Fruit fly (Drosophila melanogaster) whole organism, embryonic: ENCODE results near the gene mib1.

Experiments
- B-H2 ChIP-seq: fragments of 200-800 bp; sonication (Bioruptor generic); optimal IDR thresholded peaks from 2 replicates; lab custom pipeline; 2018; ENCODE audit warnings: missing biosample characterization, mild to moderate bottlenecking, missing genetic modification characterization
- CG10565 ChIP-seq: fragments of 200-800 bp; sonication (Bioruptor generic); optimal IDR thresholded peaks from 3 replicates; lab custom pipeline; 2016; ENCODE audit warnings: missing biosample characterization, mild to moderate bottlenecking, missing genetic modification characterization
- CG11093 ChIP-seq: fragments of 200-800 bp; sonication (Bioruptor generic); IDR thresholded peaks from 3 replicates; pipeline ENCODE4 v1.3.6; 2022; ENCODE audit warnings: missing biosample characterization, missing genetic modification characterization
- CG12071 ChIP-seq: fragments of 200-800 bp; sonication (Bioruptor generic); optimal IDR thresholded peaks from 3 replicates; lab custom pipeline; 2018; ENCODE audit warnings: missing biosample characterization, mild to moderate bottlenecking, missing genetic modification characterization
- CG12744 ChIP-seq: fragments of 200-800 bp; sonication (Bioruptor generic); optimal IDR thresholded peaks from 2 replicates; lab custom pipeline; 2016; ENCODE audit warnings: missing biosample characterization, missing genetic modification characterization
- CG13624 ChIP-seq: fragments of 200-800 bp; sonication (Bioruptor generic); optimal IDR thresholded peaks from 2 replicates; lab custom pipeline; 2016; ENCODE audit warnings: missing biosample characterization, missing genetic modification characterization
- CG13775 ChIP-seq: fragments of 200-800 bp; sonication (Bioruptor generic); optimal IDR thresholded peaks from 3 replicates; lab custom pipeline; 2017; ENCODE audit warnings: missing biosample characterization, mild to moderate bottlenecking, missing genetic modification characterization
- CG14667 ChIP-seq: fragments of 200-800 bp; sonication (Bioruptor generic); IDR thresholded peaks from 2 replicates; pipeline ENCODE4 v1.3.6; 2022; ENCODE audit warnings: missing biosample characterization, missing genetic modification characterization
- CG14710 ChIP-seq: fragments of 200-800 bp; sonication (Bioruptor generic); optimal IDR thresholded peaks from 3 replicates; lab custom pipeline; 2019; ENCODE audit warnings: missing biosample characterization, mild to moderate bottlenecking, missing genetic modification characterization, moderate library complexity
- CG15479 ChIP-seq: fragments of 200-800 bp; sonication (Bioruptor generic); optimal IDR thresholded peaks from 3 replicates; lab custom pipeline; 2019; ENCODE audit warnings: missing biosample characterization, mild to moderate bottlenecking, missing genetic modification characterization, moderate library complexity
- CG15514 ChIP-seq: fragments of 200-800 bp; sonication (Bioruptor generic); optimal IDR thresholded peaks from 3 replicates; lab custom pipeline; 2017; ENCODE audit warnings: missing biosample characterization, missing genetic modification characterization, mild to moderate bottlenecking, moderate library complexity, missing genetic modification reagents
- CG1647 ChIP-seq: fragments of 200-800 bp; sonication (Bioruptor generic); optimal IDR thresholded peaks from 3 replicates; lab custom pipeline; 2016; ENCODE audit warnings: missing biosample characterization, missing genetic modification characterization
- CG17328 ChIP-seq: fragments of 200-800 bp; sonication (Bioruptor generic); IDR thresholded peaks from 2 replicates; pipeline ENCODE4 v1.3.6; 2022; ENCODE audit warnings: missing biosample characterization, missing genetic modification characterization
- CG3726 ChIP-seq: fragments of 200-800 bp; sonication (Bioruptor generic); IDR thresholded peaks from 3 replicates; pipeline ENCODE4, ENCODE4 v1.3.6; 2022; ENCODE audit warnings: missing biosample characterization, missing genetic modification characterization
- CG4730 ChIP-seq: fragments of 200-800 bp; sonication (Bioruptor generic); IDR thresholded peaks from 2 replicates; pipeline ENCODE4 v1.3.6; 2022; ENCODE audit warnings: missing biosample characterization, missing genetic modification characterization
- CG7839 ChIP-seq: fragments of 200-800 bp; sonication (Bioruptor generic); optimal IDR thresholded peaks from 3 replicates; lab custom pipeline; 2018; ENCODE audit warnings: missing biosample characterization, mild to moderate bottlenecking, missing genetic modification characterization, moderate library complexity
- CTCF ChIP-seq: fragments of 200-800 bp; sonication (Bioruptor generic); optimal IDR thresholded peaks from 2 replicates; lab custom pipeline; 2017; ENCODE audit warnings: missing biosample characterization, mild to moderate bottlenecking, missing genetic modification characterization, moderate library complexity
- Camta ChIP-seq: fragments of 200-800 bp; sonication (Bioruptor generic); optimal IDR thresholded peaks from 2 replicates; lab custom pipeline; 2016; ENCODE audit warnings: missing biosample characterization, missing genetic modification characterization
- CkIIα-i1 ChIP-seq: fragments of 200-800 bp; sonication (Bioruptor generic); IDR thresholded peaks from 2 replicates; pipeline ENCODE4 v1.3.6; 2022; ENCODE audit warnings: missing biosample characterization, missing genetic modification characterization
- Doc3 ChIP-seq: fragments of 200-800 bp; sonication (Bioruptor generic); IDR thresholded peaks from 3 replicates; pipeline ENCODE4 v1.3.6; 2022; ENCODE audit warnings: missing biosample characterization, missing genetic modification characterization; ENCODE audit not compliant: partially characterized antibody
- Eip74EF ChIP-seq, 2 experiments: fragments of 200-800 bp in 1 of 2; fragments of >200 bp in 1 of 2; sonication (Bioruptor generic) in 1 of 2; optimal IDR thresholded peaks; 2 replicates each; lab custom pipeline; 2017 to 2019; ENCODE audit warnings: missing biosample characterization in 2 of 2, missing genetic modification characterization in 2 of 2, mild to moderate bottlenecking in 1 of 2, moderate library complexity in 1 of 2
- GATAe ChIP-seq: fragments of 200-800 bp; sonication (Bioruptor generic); conservative IDR thresholded peaks from 2 replicates; pipeline ENCODE4 v1.3.6; 2022; ENCODE audit warnings: missing biosample characterization, missing genetic modification characterization
- Gug ChIP-seq: fragments of 200-800 bp; sonication (Bioruptor generic); IDR thresholded peaks from 4 replicates; pipeline ENCODE4 v1.3.6; 2022; ENCODE audit warnings: missing biosample characterization, missing genetic modification characterization
- HLH54F ChIP-seq: fragments of 200-800 bp; sonication (Bioruptor generic); optimal IDR thresholded peaks from 3 replicates; lab custom pipeline; 2016; ENCODE audit warnings: missing biosample characterization, missing genetic modification characterization
- Hmr ChIP-seq: fragments of 200-800 bp; sonication (Bioruptor generic); optimal IDR thresholded peaks from 3 replicates; lab custom pipeline; 2017; ENCODE audit warnings: mild to moderate bottlenecking, missing biosample characterization, missing genetic modification reagents, missing genetic modification characterization
- Hr3 ChIP-seq: fragments of 200-800 bp; sonication (Bioruptor generic); optimal IDR thresholded peaks from 3 replicates; lab custom pipeline; 2016; ENCODE audit warnings: missing biosample characterization, missing genetic modification characterization
- MBD-R2 ChIP-seq: fragments of 200-800 bp; sonication (Bioruptor generic); IDR thresholded peaks from 2 replicates; pipeline ENCODE4 v1.3.6; 2022; ENCODE audit warnings: missing biosample characterization, missing genetic modification characterization
- NC2α ChIP-seq: fragments of 200-800 bp; sonication (Bioruptor generic); optimal IDR thresholded peaks from 2 replicates; lab custom pipeline; 2016; ENCODE audit warnings: missing biosample characterization, missing genetic modification characterization
- NC2β ChIP-seq: fragments of 200-800 bp; sonication (Bioruptor generic); optimal IDR thresholded peaks from 2 replicates; lab custom pipeline; 2016; ENCODE audit warnings: missing biosample characterization, missing genetic modification characterization
- NK7.1 ChIP-seq: fragments of 200-800 bp; sonication (Bioruptor generic); optimal IDR thresholded peaks from 3 replicates; lab custom pipeline; 2016; ENCODE audit warnings: missing biosample characterization, missing genetic modification characterization
- Optix ChIP-seq: fragments of 200-800 bp; sonication (Bioruptor generic); IDR thresholded peaks from 3 replicates; pipeline ENCODE4 v1.3.6; 2022; ENCODE audit warnings: missing biosample characterization, missing genetic modification characterization
- Sry-δ ChIP-seq: fragments of 200-800 bp; sonication (Bioruptor generic); optimal IDR thresholded peaks from 2 replicates; lab custom pipeline; 2016; ENCODE audit warnings: missing biosample characterization, missing genetic modification characterization
- al ChIP-seq: fragments of 200-800 bp; sonication (Bioruptor generic); IDR thresholded peaks from 2 replicates; pipeline ENCODE4 v1.3.6; 2022; ENCODE audit warnings: missing biosample characterization, missing genetic modification characterization
- ash1 ChIP-seq: fragments of 200-800 bp; sonication (Bioruptor generic); optimal IDR thresholded peaks from 2 replicates; lab custom pipeline; 2018; ENCODE audit warnings: missing biosample characterization, mild to moderate bottlenecking, missing genetic modification characterization
- chm ChIP-seq: fragments of 200-800 bp; sonication (Bioruptor generic); IDR thresholded peaks from 2 replicates; pipeline ENCODE4 v1.3.6; 2022; ENCODE audit warnings: missing biosample characterization, missing genetic modification characterization
- corto ChIP-seq: fragments of 200-800 bp; sonication (Bioruptor generic); optimal IDR thresholded peaks from 2 replicates; lab custom pipeline; 2016; ENCODE audit warnings: missing biosample characterization, mild to moderate bottlenecking, missing genetic modification characterization, moderate library complexity
- dpn ChIP-seq, 2 experiments: fragments of 200-800 bp; sonication (Bioruptor generic); optimal IDR thresholded peaks; 3 replicates each; lab custom pipeline; 2016; ENCODE audit warnings: missing biosample characterization in 2 of 2, missing genetic modification characterization in 2 of 2
- ewg ChIP-seq: fragments of 200-800 bp; sonication (Bioruptor generic); optimal IDR thresholded peaks from 3 replicates; lab custom pipeline; 2017; ENCODE audit warnings: mild to moderate bottlenecking, missing biosample characterization, missing genetic modification reagents, missing genetic modification characterization
- gce ChIP-seq: fragments of 200-800 bp; sonication (Bioruptor generic); IDR thresholded peaks from 3 replicates; pipeline ENCODE4 v1.3.6; 2022; ENCODE audit warnings: missing biosample characterization, missing genetic modification characterization
- gcm2 ChIP-seq: fragments of 200-800 bp; sonication (Bioruptor generic); optimal IDR thresholded peaks from 2 replicates; lab custom pipeline; 2016; ENCODE audit warnings: missing biosample characterization, missing genetic modification characterization
- gem ChIP-seq: fragments of 200-800 bp; sonication (Bioruptor generic); optimal IDR thresholded peaks from 2 replicates; lab custom pipeline; 2019; ENCODE audit warnings: missing biosample characterization, mild to moderate bottlenecking, missing genetic modification characterization, moderate library complexity
- insv ChIP-seq, 2 experiments: fragments of 200-800 bp; sonication (Bioruptor generic); optimal IDR thresholded peaks; 3 replicates each; lab custom pipeline; 2016 to 2018; ENCODE audit warnings: missing biosample characterization in 2 of 2, missing genetic modification characterization in 2 of 2
- jigr1 ChIP-seq: fragments of 200-800 bp; sonication (Bioruptor generic); IDR thresholded peaks from 3 replicates; pipeline ENCODE4 v1.3.6; 2022; ENCODE audit warnings: missing biosample characterization, missing genetic modification characterization
- p53 ChIP-seq: fragments of 200-800 bp; sonication (Bioruptor generic); optimal IDR thresholded peaks from 2 replicates; lab custom pipeline; 2016; ENCODE audit warnings: missing biosample characterization, missing genetic modification characterization
- peb ChIP-seq: fragments of 200-800 bp; sonication (Bioruptor generic); IDR thresholded peaks from 2 replicates; pipeline ENCODE4 v1.3.6; 2022; ENCODE audit warnings: missing biosample characterization, missing genetic modification characterization
- pzg ChIP-seq: fragments of 200-800 bp; sonication (Bioruptor generic); optimal IDR thresholded peaks from 3 replicates; lab custom pipeline; 2018; ENCODE audit warnings: missing biosample characterization, mild to moderate bottlenecking, missing genetic modification characterization, moderate library complexity
- ro ChIP-seq: fragments of 200-800 bp; sonication (Bioruptor generic); IDR thresholded peaks from 2 replicates; pipeline ENCODE4 v1.3.6; 2022; ENCODE audit warnings: missing biosample characterization, missing genetic modification characterization
- seq ChIP-seq: fragments of 200-800 bp; sonication (Bioruptor generic); IDR thresholded peaks from 2 replicates; pipeline ENCODE4 v1.3.6; 2022; ENCODE audit warnings: missing biosample characterization, missing genetic modification characterization
- tap ChIP-seq: fragments of 200-800 bp; optimal IDR thresholded peaks from 3 replicates; lab custom pipeline; 2019; ENCODE audit warnings: missing biosample characterization, mild to moderate bottlenecking, missing genetic modification characterization, moderate library complexity
- tup ChIP-seq: fragments of 200-800 bp; sonication (Bioruptor generic); optimal IDR thresholded peaks from 2 replicates; lab custom pipeline; 2016; ENCODE audit warnings: missing biosample characterization, mild to moderate bottlenecking, missing genetic modification characterization, moderate library complexity

Gene mib1

DNA sequence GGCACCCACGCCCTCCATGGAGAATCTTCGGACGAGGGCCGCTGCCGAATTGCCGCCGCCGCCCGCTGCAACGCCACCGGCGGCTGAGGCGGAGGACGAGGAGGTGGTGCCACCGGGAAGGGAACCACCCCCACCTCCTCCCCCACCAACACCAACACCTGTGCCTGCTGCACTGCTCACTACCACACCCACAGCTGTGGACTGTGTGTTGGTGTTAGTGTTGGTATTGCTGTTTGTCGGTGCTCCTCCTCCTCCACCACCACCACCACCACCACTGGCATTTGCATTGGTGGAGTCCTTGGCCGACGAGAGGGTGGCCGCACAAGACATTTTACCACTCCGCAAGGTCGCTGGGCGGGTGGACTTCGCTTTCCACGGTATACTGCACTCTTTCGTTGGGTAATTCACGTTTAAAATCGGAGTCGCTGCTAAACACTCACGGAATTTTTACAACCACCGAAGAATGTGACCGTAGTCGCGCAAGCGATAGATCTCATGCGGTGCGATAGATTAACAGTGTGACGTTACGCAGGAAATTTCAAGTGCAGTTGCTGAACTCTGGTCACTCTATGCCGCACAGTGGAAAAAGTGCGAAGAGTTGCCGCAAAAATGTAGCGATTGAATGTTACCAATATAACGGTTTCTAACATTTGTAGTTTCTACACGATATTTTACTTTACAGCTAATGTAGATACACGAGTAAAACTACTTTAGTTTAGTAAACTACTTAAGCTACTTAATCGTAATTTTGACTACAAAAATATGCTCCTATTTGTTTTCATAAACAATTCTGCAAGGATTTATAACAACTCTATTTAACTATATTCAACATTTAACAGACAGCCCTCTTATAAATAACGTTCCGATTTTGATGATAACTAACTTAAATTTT is at the start of gene mib1 (continued):
- TF ChIP-seq ro (GFP tag; lab: Robert Waterston, UW) (no peak), HLH54F (GFP tag; lab: Kevin White, UChicago) (no peak), CG10565 (GFP tag; lab: Kevin White, UChicago) (no peak), corto (GFP tag; lab: Kevin White, UChicago) (no peak), Hr3 (GFP tag; lab: Kevin White, UChicago) (no peak), CG11093 (GFP tag; lab: Robert Waterston, UW) (no peak), CG1647 (no peak), MBD-R2 (GFP tag; lab: Robert Waterston, UW) (peak; percentile 81; the same call in 1 of the 2 replicates), Eip74EF (GFP tag; optimal IDR thresholded peaks at IDR 0.05; lab: Kevin White, UChicago) (peak in 1 of 2 experiments; percentile 49), Hmr (GFP tag; lab: Kevin White, UChicago) (peak; percentile 91), peb (GFP tag; lab: Robert Waterston, UW) (no peak), CG13775 (GFP tag; lab: Kevin White, UChicago) (no peak), CG17328 (GFP tag; lab: Robert Waterston, UW) (peak; percentile 56), tap (tag; lab: Kevin White, UChicago) (no peak), CG4730 (GFP tag; lab: Robert Waterston, UW) (no peak), CG7839 (tag; lab: Kevin White, UChicago) (no peak), Gug (GFP tag; lab: Robert Waterston, UW) (peak; percentile 35; the same call in 2 of the 4 replicates), Doc3 (GFP tag; lab: Robert Waterston, UW) (peak; percentile 72), ewg (GFP tag; lab: Kevin White, UChicago) (peak; percentile 32), tup (GFP tag; lab: Kevin White, UChicago) (no peak), chm (GFP tag; lab: Robert Waterston, UW) (peak; percentile 68; the same call in 1 of the 2 replicates), pzg (peak; percentile 99), GATAe (GFP tag; lab: Robert Waterston, UW) (no peak), CkIIα-i1 (GFP tag; lab: Robert Waterston, UW) (no peak), NC2β (GFP tag; lab: Kevin White, UChicago) (no peak), insv (GFP tag; optimal IDR thresholded peaks at IDR 0.05; lab: Kevin White, UChicago) (peak in 1 of 2 experiments; percentile 19), al (GFP tag; lab: Robert Waterston, UW) (0 out of 2 replicates have a peak, but pooled peaks have one; percentile 13), gem (tag; lab: Kevin White, UChicago) (peak; percentile 24), ash1 (GFP tag; lab: Kevin White, UChicago) (peak; percentile 23), CG3726 (GFP tag; lab: Robert Waterston, UW) (no peak), gcm2 (GFP tag; lab: Kevin White, UChicago) (no peak), Camta (GFP tag; lab: Kevin White, UChicago) (no peak), seq (GFP tag; lab: Robert Waterston, UW) (peak; percentile 49; the same call in 1 of the 2 replicates), CG13624 (GFP tag; lab: Kevin White, UChicago) (peak; percentile 50), B-H2 (peak; percentile 58), NK7.1 (GFP tag; lab: Kevin White, UChicago) (no peak), CG15514 (peak; percentile 71), CG14710 (tag; lab: Kevin White, UChicago) (peak; percentile 91), jigr1 (GFP tag; lab: Robert Waterston, UW) (no peak), CTCF (GFP tag; lab: Kevin White, UChicago) (peak; percentile 63), CG12744 (GFP tag; lab: Kevin White, UChicago) (no peak), p53 (GFP tag; lab: Kevin White, UChicago) (no peak), CG14667 (no peak), Sry-δ (GFP tag; lab: Kevin White, UChicago) (peak; percentile 79), NC2α (GFP tag; lab: Kevin White, UChicago) (no peak), dpn (GFP tag; optimal IDR thresholded peaks at IDR 0.05; lab: Kevin White, UChicago) (peak in 1 of 2 experiments; percentile 32), CG15479 (no peak), CG12071 (peak; percentile 39), gce (GFP tag; lab: Robert Waterston, UW) (0 out of 3 replicates have a peak, but pooled peaks have one; percentile 8), Optix (no peak)
